Fruit fly (Drosophila melanogaster) whole organism, embryonic: ENCODE data around the gene mld.
A peak's percentile ranks its signal among the peaks of the same experiment; 100 is the strongest.

Experiments used
- ATbp ChIP-seq: fragments of 200-800 bp; sonication (Bioruptor generic); optimal IDR thresholded peaks from 2 replicates; lab custom pipeline; 2017; ENCODE audit warnings: missing biosample characterization, mild to moderate bottlenecking, missing genetic modification characterization, missing genetic modification reagents
- Asciz ChIP-seq: fragments of 200-800 bp; sonication (Bioruptor generic); optimal IDR thresholded peaks from 2 replicates; lab custom pipeline; 2017; ENCODE audit warnings: missing biosample characterization, mild to moderate bottlenecking, missing genetic modification characterization, missing genetic modification reagents
- Atf6 ChIP-seq: fragments of 200-800 bp; sonication (Bioruptor generic); IDR thresholded peaks from 2 replicates; pipeline ENCODE4 v1.3.6; 2022; ENCODE audit warnings: missing biosample characterization, missing genetic modification characterization
- CG10462 ChIP-seq: fragments of 200-800 bp; sonication (Bioruptor generic); optimal IDR thresholded peaks from 2 replicates; lab custom pipeline; 2016; ENCODE audit warnings: missing biosample characterization, missing genetic modification characterization
- CG11247 ChIP-seq: fragments of 200-800 bp; sonication (Bioruptor generic); IDR thresholded peaks from 2 replicates; pipeline ENCODE4 v1.3.6; 2022; ENCODE audit warnings: missing biosample characterization, missing genetic modification characterization
- CG12236 ChIP-seq: fragments of 200-800 bp; sonication (Bioruptor generic); optimal IDR thresholded peaks from 2 replicates; lab custom pipeline; 2016; ENCODE audit warnings: missing biosample characterization, missing genetic modification characterization
- CG12942 ChIP-seq: fragments of 200-800 bp; sonication (Bioruptor generic); optimal IDR thresholded peaks from 3 replicates; lab custom pipeline; 2016; ENCODE audit warnings: missing biosample characterization, missing genetic modification characterization
- CG13123 ChIP-seq: fragments of 200-800 bp; sonication (Bioruptor generic); optimal IDR thresholded peaks from 2 replicates; lab custom pipeline; 2016; ENCODE audit warnings: missing biosample characterization, missing genetic modification characterization
- CG14667 ChIP-seq: fragments of 200-800 bp; sonication (Bioruptor generic); IDR thresholded peaks from 2 replicates; pipeline ENCODE4 v1.3.6; 2022; ENCODE audit warnings: missing biosample characterization, missing genetic modification characterization
- CG15601 ChIP-seq: fragments of 200-800 bp; sonication (Bioruptor generic); optimal IDR thresholded peaks from 3 replicates; lab custom pipeline; 2019; ENCODE audit warnings: missing biosample characterization, mild to moderate bottlenecking, missing genetic modification characterization, moderate library complexity
- CG16815 ChIP-seq: fragments of 200-800 bp; sonication (Bioruptor generic); optimal IDR thresholded peaks from 3 replicates; lab custom pipeline; 2017; ENCODE audit warnings: missing biosample characterization, mild to moderate bottlenecking, missing genetic modification characterization
- CG17802 ChIP-seq: fragments of 200-800 bp; sonication (Bioruptor generic); optimal IDR thresholded peaks from 2 replicates; lab custom pipeline; 2018; ENCODE audit warnings: missing biosample characterization, mild to moderate bottlenecking, missing genetic modification characterization, moderate library complexity
- CG2120 ChIP-seq: fragments of 200-800 bp; sonication (Bioruptor generic); optimal IDR thresholded peaks from 3 replicates; lab custom pipeline; 2016; ENCODE audit warnings: missing biosample characterization, missing genetic modification characterization
- CG2712 ChIP-seq: fragments of 200-800 bp; optimal IDR thresholded peaks from 3 replicates; lab custom pipeline; 2019; ENCODE audit warnings: missing biosample characterization, mild to moderate bottlenecking, missing genetic modification characterization, moderate library complexity
- CG32532 ChIP-seq: fragments of 200-800 bp; sonication (Bioruptor generic); IDR thresholded peaks from 2 replicates; pipeline ENCODE4 v1.3.6; 2022; ENCODE audit warnings: missing biosample characterization, missing genetic modification characterization
- CG34422 ChIP-seq: fragments of 200-800 bp; sonication (Bioruptor generic); IDR thresholded peaks from 3 replicates; pipeline ENCODE4 v1.3.6; 2022; ENCODE audit warnings: missing biosample characterization, missing genetic modification characterization
- CG4328 ChIP-seq: fragments of 200-800 bp; sonication (Bioruptor generic); optimal IDR thresholded peaks from 3 replicates; lab custom pipeline; 2017; ENCODE audit warnings: missing biosample characterization, missing genetic modification reagents, missing genetic modification characterization
- CG5953 ChIP-seq: fragments of 200-800 bp; sonication (Bioruptor generic); IDR thresholded peaks from 2 replicates; pipeline ENCODE4 v1.3.6; 2022; ENCODE audit warnings: missing biosample characterization, missing genetic modification characterization
- CG6791 ChIP-seq: fragments of 200-800 bp; sonication (Bioruptor generic); IDR thresholded peaks from 3 replicates; pipeline ENCODE4 v1.3.6; 2022; ENCODE audit warnings: missing biosample characterization, missing genetic modification characterization; ENCODE audit not compliant: partially characterized antibody
- CG7372 ChIP-seq: fragments of 200-800 bp; sonication (Bioruptor generic); IDR thresholded peaks from 2 replicates; pipeline ENCODE4 v1.3.6; 2022; ENCODE audit warnings: missing biosample characterization, missing genetic modification characterization
- CG7839 ChIP-seq: fragments of 200-800 bp; sonication (Bioruptor generic); optimal IDR thresholded peaks from 3 replicates; lab custom pipeline; 2018; ENCODE audit warnings: missing biosample characterization, mild to moderate bottlenecking, missing genetic modification characterization, moderate library complexity
- CG8388 ChIP-seq: fragments of 200-800 bp; sonication (Bioruptor generic); optimal IDR thresholded peaks from 2 replicates; lab custom pipeline; 2019; ENCODE audit warnings: missing biosample characterization, mild to moderate bottlenecking, missing genetic modification characterization, moderate library complexity
- Dbx ChIP-seq: fragments of 200-800 bp; sonication (Bioruptor generic); IDR thresholded peaks from 3 replicates; pipeline ENCODE4 v1.3.6; 2022; ENCODE audit warnings: missing biosample characterization, missing genetic modification characterization
- Dip2 ChIP-seq: fragments of 200-800 bp; sonication (Bioruptor generic); IDR thresholded peaks from 2 replicates; pipeline ENCODE4 v1.3.6; 2022; ENCODE audit warnings: missing biosample characterization, missing genetic modification characterization
- Dp ChIP-seq: fragments of 200-800 bp; sonication (Bioruptor generic); optimal IDR thresholded peaks from 2 replicates; lab custom pipeline; 2018; ENCODE audit warnings: missing biosample characterization, mild to moderate bottlenecking, missing genetic modification characterization, moderate library complexity
- H15 ChIP-seq: fragments of 200-800 bp; sonication (Bioruptor generic); IDR thresholded peaks from 3 replicates; pipeline ENCODE4 v1.3.6; 2022; ENCODE audit warnings: missing biosample characterization, missing genetic modification characterization
- Hey ChIP-seq: fragments of 200-800 bp; sonication (Bioruptor generic); optimal IDR thresholded peaks from 3 replicates; lab custom pipeline; 2018; ENCODE audit warnings: missing biosample characterization, mild to moderate bottlenecking, missing genetic modification characterization
- Hmx ChIP-seq: fragments of 200-800 bp; sonication (Bioruptor generic); optimal IDR thresholded peaks from 2 replicates; lab custom pipeline; 2016; ENCODE audit warnings: missing biosample characterization, missing genetic modification characterization
- Hr3 ChIP-seq: fragments of 200-800 bp; sonication (Bioruptor generic); optimal IDR thresholded peaks from 3 replicates; lab custom pipeline; 2016; ENCODE audit warnings: missing biosample characterization, missing genetic modification characterization
- MESR4 ChIP-seq: fragments of 200-800 bp; sonication (Bioruptor generic); optimal IDR thresholded peaks from 2 replicates; lab custom pipeline; 2018; ENCODE audit warnings: missing biosample characterization, mild to moderate bottlenecking, missing genetic modification characterization, moderate library complexity
- Meics ChIP-seq: fragments of 200-800 bp; sonication (Bioruptor generic); optimal IDR thresholded peaks from 2 replicates; lab custom pipeline; 2017; ENCODE audit warnings: missing biosample characterization, mild to moderate bottlenecking, missing genetic modification characterization
- Optix ChIP-seq: fragments of 200-800 bp; sonication (Bioruptor generic); IDR thresholded peaks from 3 replicates; pipeline ENCODE4 v1.3.6; 2022; ENCODE audit warnings: missing biosample characterization, missing genetic modification characterization
- Pdp1 ChIP-seq, 2 experiments: fragments of 200-800 bp; sonication (Bioruptor generic); optimal IDR thresholded peaks; 3 replicates each; lab custom pipeline; 2016; ENCODE audit warnings: missing biosample characterization in 2 of 2, missing genetic modification characterization in 2 of 2, mild to moderate bottlenecking in 1 of 2, moderate library complexity in 1 of 2
- Ravus ChIP-seq: fragments of 200-800 bp; sonication (Bioruptor generic); IDR thresholded peaks from 2 replicates; pipeline ENCODE4 v1.3.6; 2022; ENCODE audit warnings: missing biosample characterization, missing genetic modification characterization
- Xrp1 ChIP-seq: fragments of 200-800 bp; sonication (Bioruptor generic); IDR thresholded peaks from 2 replicates; pipeline ENCODE4 v1.3.6; 2022; ENCODE audit warnings: missing biosample characterization, missing genetic modification characterization
- az2 ChIP-seq: fragments of 200-800 bp; sonication (Bioruptor generic); optimal IDR thresholded peaks from 3 replicates; lab custom pipeline; 2016; ENCODE audit warnings: missing biosample characterization, missing genetic modification characterization
- bcd ChIP-seq: fragments of 200-800 bp; sonication (Bioruptor generic); optimal IDR thresholded peaks from 2 replicates; lab custom pipeline; 2017; ENCODE audit warnings: missing biosample characterization, mild to moderate bottlenecking, missing genetic modification characterization
- chinmo ChIP-seq: fragments of 200-800 bp; sonication (Bioruptor generic); IDR thresholded peaks from 4 replicates; pipeline ENCODE4 v1.3.6; 2022; ENCODE audit warnings: missing biosample characterization, missing genetic modification characterization; ENCODE audit not compliant: partially characterized antibody
- dmrt99B ChIP-seq: fragments of 200-800 bp; sonication (Bioruptor generic); optimal IDR thresholded peaks from 2 replicates; lab custom pipeline; 2018; ENCODE audit warnings: missing biosample characterization, mild to moderate bottlenecking, missing genetic modification characterization, moderate library complexity
- fru ChIP-seq: fragments of >200 bp; optimal IDR thresholded peaks from 2 replicates; lab custom pipeline; 2017
- grau ChIP-seq: fragments of 200-800 bp; optimal IDR thresholded peaks from 3 replicates; lab custom pipeline; 2019; ENCODE audit warnings: missing biosample characterization, mild to moderate bottlenecking, missing genetic modification characterization, moderate library complexity
- ind ChIP-seq: fragments of 200-800 bp; sonication (Bioruptor generic); optimal IDR thresholded peaks from 3 replicates; lab custom pipeline; 2016; ENCODE audit warnings: missing biosample characterization, missing genetic modification characterization
- knrl ChIP-seq: fragments of 200-800 bp; sonication (Bioruptor generic); IDR thresholded peaks from 3 replicates; pipeline ENCODE4 v1.3.6; 2022; ENCODE audit warnings: missing biosample characterization, missing genetic modification characterization; ENCODE audit not compliant: partially characterized antibody
- nmo ChIP-seq: fragments of 200-800 bp; sonication (Bioruptor generic); optimal IDR thresholded peaks from 2 replicates; lab custom pipeline; 2018; ENCODE audit warnings: missing biosample characterization, mild to moderate bottlenecking, missing genetic modification characterization, moderate library complexity
- rib ChIP-seq: fragments of 200-800 bp; sonication (Bioruptor generic); IDR thresholded peaks from 2 replicates; pipeline ENCODE4 v1.3.6; 2022; ENCODE audit warnings: missing biosample characterization, missing genetic modification characterization
- sc ChIP-seq, 3 experiments: fragments of >200 bp in 2 of 3; fragments of 200-800 bp in 1 of 3; sonication (Bioruptor generic) in 1 of 3; optimal IDR thresholded peaks; 2 replicates in 2 of 3; 3 replicates in 1 of 3; lab custom pipeline; 2017; ENCODE audit warnings: mild to moderate bottlenecking in 1 of 3, missing biosample characterization in 1 of 3, missing genetic modification characterization in 1 of 3, missing genetic modification reagents in 1 of 3
- schlank ChIP-seq: fragments of 200-800 bp; sonication (Bioruptor generic); optimal IDR thresholded peaks from 2 replicates; lab custom pipeline; 2018; ENCODE audit warnings: missing biosample characterization, mild to moderate bottlenecking, missing genetic modification characterization
- stc ChIP-seq: fragments of 200-800 bp; sonication (Bioruptor generic); IDR thresholded peaks from 2 replicates; pipeline ENCODE4 v1.3.6; 2022; ENCODE audit warnings: missing biosample characterization, missing genetic modification characterization
- tio ChIP-seq: fragments of 200-800 bp; sonication (Bioruptor generic); optimal IDR thresholded peaks from 2 replicates; lab custom pipeline; 2017; ENCODE audit warnings: missing biosample characterization, missing genetic modification characterization, inconsistent platforms
- trem ChIP-seq: fragments of 200-800 bp; optimal IDR thresholded peaks from 3 replicates; lab custom pipeline; 2019; ENCODE audit warnings: missing biosample characterization, mild to moderate bottlenecking, missing genetic modification characterization, moderate library complexity

Gene mld

dm6 chr3R:24544388-24544787 lies 41.1 kb upstream of the mld start, which contains the start of gene Esyt2 (continued):
- peak; percentile 35 for TF ChIP-seq az2 (GFP tag; lab: Kevin White, UChicago)
- peak; percentile 19 for TF ChIP-seq CG7839 (tag; lab: Kevin White, UChicago)
- TF ChIP-seq knrl (GFP tag; lab: Robert Waterston, UW), result no peak
- TF ChIP-seq stc (GFP tag; lab: Robert Waterston, UW), result peak; percentile 46; the same call in 1 of the 2 replicates
- no peak for TF ChIP-seq CG12236
- peak; percentile 13 for TF ChIP-seq ATbp (GFP tag; lab: Kevin White, UChicago)
- no peak for TF ChIP-seq Hmx (GFP tag; lab: Kevin White, UChicago)
- TF ChIP-seq MESR4 (GFP tag; lab: Kevin White, UChicago), result no peak
- peak; percentile 27 for TF ChIP-seq CG2120 (GFP tag; lab: Kevin White, UChicago)
- TF ChIP-seq CG17802 (tag; lab: Kevin White, UChicago), result no peak
- TF ChIP-seq Xrp1, result peak; percentile 23; the same call in 1 of the 2 replicates
- no peak for TF ChIP-seq Ravus (GFP tag; lab: Robert Waterston, UW)
- TF ChIP-seq Dbx, result peak; percentile 37; the same call in 1 of the 3 replicates
- peak; percentile 4 for TF ChIP-seq Asciz (GFP tag; lab: Kevin White, UChicago)
- no peak for TF ChIP-seq rib (GFP tag; lab: Robert Waterston, UW)
- no peak for TF ChIP-seq CG4328 (GFP tag; lab: Kevin White, UChicago)
- peak; percentile 43 for TF ChIP-seq CG16815 (GFP tag; lab: Kevin White, UChicago)
- TF ChIP-seq bcd (GFP tag; lab: Kevin White, UChicago), result peak; percentile 53
- no peak for TF ChIP-seq CG15601 (tag; lab: Kevin White, UChicago)
- no peak for TF ChIP-seq chinmo
- TF ChIP-seq CG8388 (GFP tag; lab: Kevin White, UChicago), result peak; percentile 15
- TF ChIP-seq Pdp1 (GFP tag; optimal IDR thresholded peaks at IDR 0.05; lab: Kevin White, UChicago), result no peak
- no peak for TF ChIP-seq nmo (GFP tag; lab: Kevin White, UChicago)
- no peak for TF ChIP-seq fru (lab: Kevin White, UChicago)
- peak; percentile 64; the same call in 1 of the 3 replicates for TF ChIP-seq CG34422 (GFP tag; lab: Robert Waterston, UW)
- 0 out of 3 replicates have a peak, but pooled peaks have one; percentile 30 for TF ChIP-seq Optix
- TF ChIP-seq grau (tag; lab: Kevin White, UChicago), result peak; percentile 47
- 0 out of 2 replicates have a peak, but pooled peaks have one; percentile 36 for TF ChIP-seq CG11247 (GFP tag; lab: Robert Waterston, UW)
- no peak for TF ChIP-seq CG14667 (GFP tag; lab: Robert Waterston, UW)
- TF ChIP-seq CG13123, result no peak
- TF ChIP-seq sc (optimal IDR thresholded peaks at IDR 0.05; lab: Kevin White, UChicago), result no peak
- TF ChIP-seq sc (GFP tag; optimal IDR thresholded peaks at IDR 0.05; lab: Kevin White, UChicago), result no peak
- TF ChIP-seq trem (tag; lab: Kevin White, UChicago), result no peak
- TF ChIP-seq Dip2 (GFP tag; lab: Robert Waterston, UW), result no peak
- peak; percentile 56 for TF ChIP-seq Dp (GFP tag; lab: Kevin White, UChicago)
- TF ChIP-seq H15 (GFP tag; lab: Robert Waterston, UW), result 0 out of 3 replicates have a peak, but pooled peaks have one; percentile 47
- TF ChIP-seq CG32532 (GFP tag; lab: Robert Waterston, UW), result peak; percentile 74
- TF ChIP-seq CG6791 (GFP tag; lab: Robert Waterston, UW), result no peak
- TF ChIP-seq CG2712 (tag; lab: Kevin White, UChicago), result peak; percentile 32
- peak; percentile 11 for TF ChIP-seq CG12942 (GFP tag; lab: Kevin White, UChicago)
- peak; percentile 20 for TF ChIP-seq tio (GFP tag; lab: Kevin White, UChicago)
- TF ChIP-seq Atf6, result peak; percentile 38; the same call in 1 of the 2 replicates
- 0 out of 2 replicates have a peak, but pooled peaks have one; percentile 22 for TF ChIP-seq CG5953 (GFP tag; lab: Robert Waterston, UW)
- TF ChIP-seq ind (GFP tag; lab: Kevin White, UChicago), result peak; percentile 27
- peak; percentile 42 for TF ChIP-seq dmrt99B
- TF ChIP-seq Hey (tag; lab: Kevin White, UChicago), result no peak
- peak; percentile 73 for TF ChIP-seq Meics
- no peak for TF ChIP-seq Hr3 (GFP tag; lab: Kevin White, UChicago)
- 0 out of 2 replicates have a peak, but pooled peaks have one; percentile 36 for TF ChIP-seq CG7372
- no peak for TF ChIP-seq CG10462
- TF ChIP-seq schlank (tag; lab: Kevin White, UChicago), result no peak
